Worm (Caenorhabditis elegans) whole organism, L4 larva: ENCODE results near the gene K07F5.14.

Experiments
- F26F4.8 ChIP-seq: fragments of 200-800 bp; sonication (Bioruptor generic); conservative IDR thresholded peaks from 2 replicates; pipeline ENCODE4 v1.3.6; 2022; ENCODE audit warnings: missing genetic modification characterization, missing compliant biosample characterization
- F44E2.7 ChIP-seq: fragments of 200-800 bp; sonication (Bioruptor generic); IDR thresholded peaks from 2 replicates; pipeline ENCODE4 v2.1.2; 2022; ENCODE audit warnings: missing genetic modification characterization, missing compliant biosample characterization
- T26A8.4 ChIP-seq: fragments of 200-800 bp; sonication (Bioruptor generic); IDR thresholded peaks from 2 replicates; pipeline ENCODE4 v1.3.6; 2022; ENCODE audit warnings: missing genetic modification characterization, missing compliant biosample characterization
- aha-1 ChIP-seq: fragments of 150-350 bp; peaks from one replicate; lab custom pipeline; 2014; ENCODE audit warnings: missing biosample characterization, missing genetic modification characterization
- ceh-28 ChIP-seq: fragments of 150-350 bp; optimal IDR thresholded peaks from 2 replicates; lab custom pipeline; 2014; ENCODE audit warnings: missing biosample characterization, missing genetic modification reagents, missing genetic modification characterization
- ces-1 ChIP-seq: fragments of 150-350 bp; sonication (generic microtip); optimal IDR thresholded peaks from 4 replicates; lab custom pipeline; 2014; ENCODE audit warnings: missing biosample characterization, missing genetic modification reagents, missing genetic modification characterization
- daf-16 ChIP-seq, 3 experiments: sonication (generic microtip); optimal IDR thresholded peaks; 2 replicates each; lab custom pipeline; 2016 to 2017; ENCODE audit warnings: missing genetic modification characterization in 3 of 3, missing genetic modification reagents in 3 of 3, mild to moderate bottlenecking in 2 of 3, missing compliant biosample characterization in 2 of 3, missing biosample characterization in 1 of 3, moderate library complexity in 1 of 3
- dmd-6 ChIP-seq: fragments of 200-800 bp; sonication (Bioruptor generic); IDR thresholded peaks from 2 replicates; pipeline ENCODE4 v1.3.6; 2022; ENCODE audit warnings: missing genetic modification reagents, missing genetic modification characterization, missing compliant biosample characterization
- fkh-10 ChIP-seq: fragments of 150-350 bp; optimal IDR thresholded peaks from 2 replicates; lab custom pipeline; 2014; ENCODE audit warnings: missing biosample characterization, missing genetic modification reagents, missing genetic modification characterization
- hlh-11 ChIP-seq: fragments of 200-800 bp; sonication (Bioruptor generic); optimal IDR thresholded peaks from 2 replicates; lab custom pipeline; 2018; ENCODE audit warnings: mild to moderate bottlenecking, missing genetic modification characterization, missing compliant biosample characterization
- hmg-1.1 ChIP-seq: fragments of 200-800 bp; sonication (Bioruptor generic); IDR thresholded peaks from 2 replicates; pipeline ENCODE4 v1.3.6; 2022; ENCODE audit warnings: missing genetic modification reagents, missing genetic modification characterization, missing compliant biosample characterization
- lin-15B ChIP-seq: fragments of 150-350 bp; sonication (generic microtip); optimal IDR thresholded peaks from 3 replicates; lab custom pipeline; 2014; ENCODE audit warnings: missing biosample characterization, missing genetic modification characterization
- mdl-1 ChIP-seq, 2 experiments: fragments of 150-350 bp in 1 of 2; sonication (generic microtip) in 1 of 2; optimal IDR thresholded peaks; 2 replicates each; lab custom pipeline; 2014 to 2017; ENCODE audit warnings: missing biosample characterization in 2 of 2, missing genetic modification characterization in 2 of 2
- mes-2 ChIP-seq: sonication (generic microtip); optimal IDR thresholded peaks from 2 replicates; lab custom pipeline; 2016; ENCODE audit warnings: missing genotype, mild to moderate bottlenecking, missing genetic modification characterization, missing compliant biosample characterization; ENCODE audit not compliant: poor library complexity, severe bottlenecking
- mxl-3 ChIP-seq: fragments of 200-800 bp; sonication (Bioruptor generic); optimal IDR thresholded peaks from 2 replicates; lab custom pipeline; 2018; ENCODE audit warnings: mild to moderate bottlenecking, missing genetic modification characterization, missing compliant biosample characterization
- nhr-48 ChIP-seq: sonication (generic microtip); optimal IDR thresholded peaks from 2 replicates; lab custom pipeline; 2016; ENCODE audit warnings: mild to moderate bottlenecking, missing genetic modification characterization, missing compliant biosample characterization
- pha-4 ChIP-seq, 2 experiments: fragments of 150-350 bp in 1 of 2; fragments of 200-800 bp in 1 of 2; sonication (Bioruptor generic) in 1 of 2; IDR thresholded peaks in 1 of 2; optimal IDR thresholded peaks in 1 of 2; 2 replicates each; pipeline versions ENCODE4 v1.3.6 to Lab custom; 2014 to 2022; ENCODE audit warnings: missing genetic modification characterization in 2 of 2, missing genetic modification reagents in 2 of 2, missing biosample characterization in 1 of 2, missing compliant biosample characterization in 1 of 2
- skn-1 ChIP-seq: fragments of 150-350 bp; optimal IDR thresholded peaks from 2 replicates; lab custom pipeline; 2014; ENCODE audit warnings: missing biosample characterization, missing genetic modification characterization
- spr-1 ChIP-seq: sonication (generic microtip); optimal IDR thresholded peaks from 2 replicates; lab custom pipeline; 2016; ENCODE audit warnings: mild to moderate bottlenecking, missing genetic modification characterization, missing compliant biosample characterization
- spr-3 ChIP-seq: fragments of 200-800 bp; sonication (Bioruptor generic); optimal IDR thresholded peaks from 2 replicates; lab custom pipeline; 2018; ENCODE audit warnings: mild to moderate bottlenecking, missing genetic modification characterization, missing compliant biosample characterization
- zip-11 ChIP-seq: fragments of 200-800 bp; sonication (Bioruptor generic); IDR thresholded peaks from 2 replicates; pipeline ENCODE4 v1.3.6; 2022; ENCODE audit warnings: missing genetic modification characterization, missing compliant biosample characterization

Gene K07F5.14

DNA sequence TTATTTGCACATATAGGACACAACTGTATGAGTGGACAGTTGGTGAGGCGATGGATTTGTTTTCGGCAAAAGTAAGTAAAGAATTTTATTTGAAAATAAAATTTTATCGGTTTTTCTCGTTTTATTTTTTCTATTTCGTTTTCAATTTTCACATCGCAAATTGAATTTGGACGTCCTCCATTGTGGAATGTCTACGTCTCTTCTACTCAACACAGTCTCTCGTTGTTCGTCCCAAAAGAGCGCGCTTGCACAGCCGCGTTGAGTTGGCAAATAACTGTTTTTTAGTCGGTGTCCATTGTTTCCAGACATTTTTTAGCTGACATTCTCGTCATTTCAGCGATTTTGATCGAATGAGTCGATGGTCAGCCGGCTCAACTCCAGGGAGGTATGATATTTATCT lies 37.2 kb downstream of the K07F5.14 start:
- no peak for TF ChIP-seq pha-4 (GFP tag; IDR thresholded peaks at IDR 0.05; lab: Robert Waterston, UW)
- no peak for TF ChIP-seq pha-4 (tag; optimal IDR thresholded peaks at IDR 0.05; lab: Kevin White, UChicago)
- no peak for TF ChIP-seq spr-3 (GFP tag; lab: Kevin White, UChicago)
- peak; percentile 61 for TF ChIP-seq ces-1 (GFP tag; lab: Kevin White, UChicago)
- TF ChIP-seq fkh-10 (GFP tag; lab: Kevin White, UChicago), result peak; percentile 25
- TF ChIP-seq mes-2 (tag; lab: Kevin White, UChicago), result peak; percentile 65
- no peak for TF ChIP-seq lin-15B
- 0 out of 2 replicates have a peak, but pooled peaks have one; percentile 5 for TF ChIP-seq dmd-6 (GFP tag; lab: Robert Waterston, UW)

ce11 chrIV:9903608-9904007 lies 41.6 kb downstream of the K07F5.14 start, which contains the start of gene best-13:
Gene best-13, plus strand, starts transcription at chrIV:9903908.
- TF ChIP-seq F26F4.8 (GFP tag; lab: Robert Waterston, UW), result no peak

ce11 chrIV:9913064-9913463 lies 51.0 kb downstream of the K07F5.14 start:
- peak; percentile 54 for TF ChIP-seq mxl-3
- peak; percentile 36 for TF ChIP-seq spr-1 (tag; lab: Kevin White, UChicago)
- no peak for TF ChIP-seq ceh-28
- no peak for TF ChIP-seq daf-16 (GFP tag; optimal IDR thresholded peaks at IDR 0.05; lab: Kevin White, UChicago)
- TF ChIP-seq daf-16 (tag; optimal IDR thresholded peaks at IDR 0.05; lab: Kevin White, UChicago), result no peak
- TF ChIP-seq skn-1 (tag; lab: Kevin White, UChicago), result no peak
- TF ChIP-seq aha-1, result peak; percentile 21
- TF ChIP-seq nhr-48 (tag; lab: Kevin White, UChicago), result peak; percentile 19
- TF ChIP-seq F44E2.7 (GFP tag; lab: Robert Waterston, UW), result no peak
- TF ChIP-seq hmg-1.1 (GFP tag; lab: Robert Waterston, UW), result no peak
- TF ChIP-seq mdl-1 (tag; optimal IDR thresholded peaks at IDR 0.05; lab: Kevin White, UChicago), result peak in 1 of 2 experiments; percentile 12
- 0 out of 2 replicates have a peak, but pooled peaks have one; percentile 35 for TF ChIP-seq T26A8.4 (GFP tag; lab: Robert Waterston, UW)
- TF ChIP-seq zip-11, result no peak
- TF ChIP-seq hlh-11 (tag; lab: Kevin White, UChicago), result peak; percentile 58
- TF ChIP-seq, all 104 proteins: peak for 7
